Fruit fly (Drosophila melanogaster) whole organism, prepupa: ENCODE data around the gene CG14659.

ENCODE experiments used
- CG10631 ChIP-seq: fragments of 200-800 bp; sonication (Bioruptor generic); optimal IDR thresholded peaks from 2 replicates; lab custom pipeline; 2016; ENCODE audit warnings: missing biosample characterization, missing genetic modification characterization
- CG10669 ChIP-seq: fragments of 200-800 bp; sonication (Bioruptor generic); optimal IDR thresholded peaks from 3 replicates; lab custom pipeline; 2018; ENCODE audit warnings: missing biosample characterization, mild to moderate bottlenecking, missing genetic modification characterization, moderate library complexity
- CG11762 ChIP-seq: fragments of 200-800 bp; sonication (Bioruptor generic); optimal IDR thresholded peaks from 3 replicates; lab custom pipeline; 2016; ENCODE audit warnings: missing biosample characterization, missing genetic modification characterization; ENCODE audit not compliant: insufficient read depth
- CG11902 ChIP-seq: fragments of 200-800 bp; sonication (Bioruptor generic); optimal IDR thresholded peaks from 3 replicates; lab custom pipeline; 2016; ENCODE audit warnings: missing biosample characterization, missing genetic modification characterization
- CG15336 ChIP-seq: fragments of 200-800 bp; sonication (Bioruptor generic); IDR thresholded peaks from 2 replicates; pipeline ENCODE4 v1.3.6; 2022; ENCODE audit warnings: missing biosample characterization, missing genetic modification characterization
- CG1621 ChIP-seq: fragments of 200-800 bp; sonication (Bioruptor generic); optimal IDR thresholded peaks from 3 replicates; lab custom pipeline; 2018; ENCODE audit warnings: missing biosample characterization, mild to moderate bottlenecking, missing genetic modification characterization
- CG3032 ChIP-seq: fragments of 200-800 bp; optimal IDR thresholded peaks from 2 replicates; lab custom pipeline; 2019; ENCODE audit warnings: missing biosample characterization, mild to moderate bottlenecking, missing genetic modification characterization, moderate library complexity
- CG3919 ChIP-seq: fragments of 200-800 bp; sonication (Bioruptor generic); optimal IDR thresholded peaks from 3 replicates; lab custom pipeline; 2016; ENCODE audit warnings: missing biosample characterization, missing genetic modification characterization
- CG4318 ChIP-seq: fragments of 200-800 bp; sonication (Bioruptor generic); optimal IDR thresholded peaks from 3 replicates; lab custom pipeline; 2017; ENCODE audit warnings: missing biosample characterization, mild to moderate bottlenecking, missing genetic modification characterization
- CG6163 ChIP-seq: fragments of 200-800 bp; sonication (Bioruptor generic); IDR thresholded peaks from 3 replicates; pipeline ENCODE4 v1.3.6; 2022; ENCODE audit warnings: missing biosample characterization, missing genetic modification characterization
- CG6276 ChIP-seq: fragments of 200-800 bp; sonication (Bioruptor generic); optimal IDR thresholded peaks from 2 replicates; lab custom pipeline; 2017; ENCODE audit warnings: missing biosample characterization, mild to moderate bottlenecking, missing genetic modification characterization
- CG6792 ChIP-seq: fragments of 200-800 bp; sonication (Bioruptor generic); optimal IDR thresholded peaks from 3 replicates; lab custom pipeline; 2016; ENCODE audit warnings: missing biosample characterization, missing genetic modification characterization
- CG8119 ChIP-seq: fragments of 200-800 bp; sonication (Bioruptor generic); IDR thresholded peaks from 3 replicates; pipeline ENCODE4 v1.3.6; 2022; ENCODE audit warnings: missing biosample characterization, missing genetic modification characterization
- CG8319 ChIP-seq: fragments of 200-800 bp; sonication (Bioruptor generic); optimal IDR thresholded peaks from 3 replicates; lab custom pipeline; 2016; ENCODE audit warnings: missing biosample characterization, missing genetic modification characterization
- Eip75B ChIP-seq: fragments of 200-800 bp; sonication (Bioruptor generic); optimal IDR thresholded peaks from 3 replicates; lab custom pipeline; 2016; ENCODE audit warnings: missing biosample characterization, missing genetic modification characterization
- Eip78C ChIP-seq: fragments of 200-800 bp; sonication (Bioruptor generic); peaks from one replicate; lab custom pipeline; 2016; ENCODE audit warnings: missing biosample characterization, missing genetic modification characterization
- Eip93F ChIP-seq: fragments of 200-800 bp; sonication (Bioruptor generic); optimal IDR thresholded peaks from 2 replicates; lab custom pipeline; 2016; ENCODE audit warnings: missing biosample characterization, mild to moderate bottlenecking, missing genetic modification characterization
- Gug ChIP-seq: fragments of 200-800 bp; sonication (Bioruptor generic); IDR thresholded peaks from 2 replicates; pipeline ENCODE4 v1.3.6; 2022; ENCODE audit warnings: missing biosample characterization, missing genetic modification characterization
- Hr38 ChIP-seq: sonication (Bioruptor generic); optimal IDR thresholded peaks from 2 replicates; lab custom pipeline; 2016; ENCODE audit warnings: missing biosample characterization, missing genetic modification characterization
- Hr4 ChIP-seq: fragments of 200-800 bp; sonication (Bioruptor generic); optimal IDR thresholded peaks from 3 replicates; lab custom pipeline; 2016; ENCODE audit warnings: missing biosample characterization, missing genetic modification characterization
- Lpt ChIP-seq: fragments of 200-800 bp; sonication (Bioruptor generic); optimal IDR thresholded peaks from 3 replicates; lab custom pipeline; 2016; ENCODE audit warnings: missing biosample characterization, missing genetic modification characterization
- Smox ChIP-seq: fragments of 200-800 bp; sonication (Bioruptor generic); optimal IDR thresholded peaks from 3 replicates; lab custom pipeline; 2016; ENCODE audit warnings: missing biosample characterization, missing genetic modification characterization
- Sox102F ChIP-seq: fragments of 200-800 bp; sonication (Bioruptor generic); optimal IDR thresholded peaks from 2 replicates; lab custom pipeline; 2016; ENCODE audit warnings: missing biosample characterization, mild to moderate bottlenecking, missing genetic modification characterization
- Sox14 ChIP-seq: fragments of 200-800 bp; sonication (Bioruptor generic); optimal IDR thresholded peaks from 3 replicates; lab custom pipeline; 2016; ENCODE audit warnings: missing biosample characterization, missing genetic modification characterization
- Sox15 ChIP-seq: fragments of 200-800 bp; sonication (Bioruptor generic); optimal IDR thresholded peaks from 3 replicates; lab custom pipeline; 2016; ENCODE audit warnings: missing biosample characterization, missing genetic modification characterization
- acj6 ChIP-seq: fragments of 200-800 bp; sonication (Bioruptor generic); optimal IDR thresholded peaks from 3 replicates; lab custom pipeline; 2016; ENCODE audit warnings: missing biosample characterization, missing genetic modification characterization
- dac ChIP-seq: fragments of 200-800 bp; sonication (Bioruptor generic); optimal IDR thresholded peaks from 2 replicates; lab custom pipeline; 2017; ENCODE audit warnings: missing biosample characterization, mild to moderate bottlenecking, missing genetic modification characterization
- dsx ChIP-seq: fragments of 200-800 bp; optimal IDR thresholded peaks from 3 replicates; lab custom pipeline; 2019; ENCODE audit warnings: missing biosample characterization, mild to moderate bottlenecking, missing genetic modification characterization, moderate library complexity; ENCODE audit not compliant: poor library complexity, severe bottlenecking
- eg ChIP-seq: fragments of 200-800 bp; sonication (Bioruptor generic); IDR thresholded peaks from 3 replicates; pipeline ENCODE4 v1.3.6; 2022; ENCODE audit warnings: missing biosample characterization, missing genetic modification characterization
- fd85E ChIP-seq: fragments of 200-800 bp; sonication (Bioruptor generic); optimal IDR thresholded peaks from 3 replicates; lab custom pipeline; 2016; ENCODE audit warnings: missing biosample characterization, missing genetic modification characterization
- fkh ChIP-seq: fragments of 200-800 bp; sonication (Bioruptor generic); optimal IDR thresholded peaks from 3 replicates; lab custom pipeline; 2017; ENCODE audit warnings: missing biosample characterization, mild to moderate bottlenecking, missing genetic modification characterization, moderate library complexity
- lz ChIP-seq: fragments of 200-800 bp; sonication (Bioruptor generic); optimal IDR thresholded peaks from 3 replicates; lab custom pipeline; 2016; ENCODE audit warnings: missing biosample characterization, missing genetic modification characterization
- net ChIP-seq: fragments of 200-800 bp; sonication (Bioruptor generic); optimal IDR thresholded peaks from 3 replicates; lab custom pipeline; 2016; ENCODE audit warnings: missing biosample characterization, missing genetic modification characterization
- pdm3 ChIP-seq: fragments of 200-800 bp; sonication (Bioruptor generic); optimal IDR thresholded peaks from 3 replicates; lab custom pipeline; 2016; ENCODE audit warnings: missing biosample characterization, missing genetic modification characterization
- salr ChIP-seq, 2 experiments: fragments of 200-800 bp; sonication (Bioruptor generic); optimal IDR thresholded peaks; 3 replicates each; lab custom pipeline; 2016 to 2018; ENCODE audit warnings: missing biosample characterization in 2 of 2, missing genetic modification characterization in 2 of 2, mild to moderate bottlenecking in 1 of 2
- spab ChIP-seq: fragments of 200-800 bp; sonication (Bioruptor generic); optimal IDR thresholded peaks from 2 replicates; lab custom pipeline; 2017; ENCODE audit warnings: missing biosample characterization, mild to moderate bottlenecking, missing genetic modification characterization, missing genetic modification reagents
- ss ChIP-seq, 2 experiments: fragments of 200-800 bp; sonication (Bioruptor generic); optimal IDR thresholded peaks; 2 replicates in 1 of 2; 3 replicates in 1 of 2; lab custom pipeline; 2017 to 2018; ENCODE audit warnings: mild to moderate bottlenecking in 2 of 2, missing biosample characterization in 2 of 2, missing genetic modification characterization in 2 of 2, moderate library complexity in 1 of 2
- svp ChIP-seq: fragments of 200-800 bp; sonication (Bioruptor generic); peaks from one replicate; lab custom pipeline; 2016; ENCODE audit warnings: missing biosample characterization, missing genetic modification characterization
- vri ChIP-seq: fragments of 200-800 bp; sonication (Bioruptor generic); optimal IDR thresholded peaks from 3 replicates; lab custom pipeline; 2016; ENCODE audit warnings: missing biosample characterization, mild to moderate bottlenecking, missing genetic modification characterization

The CG14659 gene

DNA sequence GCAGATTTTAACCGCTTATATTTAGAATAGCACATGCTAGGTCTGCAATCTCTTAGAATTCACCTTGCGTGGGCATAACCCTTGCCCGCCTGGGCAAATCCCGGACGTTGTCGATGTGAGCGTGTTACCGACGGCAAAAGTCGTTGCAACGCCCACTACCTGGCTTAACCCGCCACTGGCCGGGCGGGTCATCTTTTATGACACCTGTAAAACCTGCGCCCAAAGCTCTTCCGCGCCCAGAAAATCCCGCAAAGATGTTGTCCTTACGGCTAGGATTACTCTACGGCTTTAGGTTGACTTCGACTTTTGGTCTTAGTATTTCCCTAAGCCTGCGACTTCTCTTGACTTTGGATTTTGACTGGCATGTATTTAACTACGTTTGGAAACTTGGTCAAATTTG is 23.1 kb upstream of the CG14659 start:
- no peak for TF ChIP-seq Sox15 (GFP tag; lab: Kevin White, UChicago)
- TF ChIP-seq Sox102F (GFP tag; lab: Kevin White, UChicago), result no peak
- TF ChIP-seq CG10631, result no peak
- TF ChIP-seq vri, result no peak
- TF ChIP-seq CG11902 (GFP tag; lab: Kevin White, UChicago), result no peak
- no peak for TF ChIP-seq Eip78C (GFP tag; lab: Kevin White, UChicago)
- no peak for TF ChIP-seq Sox14 (GFP tag; lab: Kevin White, UChicago)
- TF ChIP-seq Eip93F (GFP tag; lab: Kevin White, UChicago), result no peak
- no peak for TF ChIP-seq CG11762 (GFP tag; lab: Kevin White, UChicago)
- TF ChIP-seq fkh (GFP tag; lab: Kevin White, UChicago), result no peak
- TF ChIP-seq CG10669, result no peak
- TF ChIP-seq Gug (GFP tag; lab: Robert Waterston, UW), result no peak
- TF ChIP-seq Hr38 (GFP tag; lab: Kevin White, UChicago), result no peak
- TF ChIP-seq CG3032 (tag; lab: Kevin White, UChicago), result no peak
- no peak for TF ChIP-seq Lpt (GFP tag; lab: Kevin White, UChicago)
- no peak for TF ChIP-seq Eip75B (GFP tag; lab: Kevin White, UChicago)
- no peak for TF ChIP-seq dsx (GFP tag; lab: Kevin White, UChicago)
- TF ChIP-seq Hr4 (GFP tag; lab: Kevin White, UChicago), result no peak
- TF ChIP-seq eg (GFP tag; lab: Robert Waterston, UW), result no peak
- no peak for TF ChIP-seq CG6792

- TF ChIP-seq CG1621 (no peak), Eip75B (GFP tag; lab: Kevin White, UChicago) (no peak), CG15336 (GFP tag; lab: Robert Waterston, UW) (no peak), ss (GFP tag; optimal IDR thresholded peaks at IDR 0.05; lab: Kevin White, UChicago) (no peak), fkh (GFP tag; lab: Kevin White, UChicago) (no peak), CG10631 (no peak), CG3032 (tag; lab: Kevin White, UChicago) (no peak), Sox14 (GFP tag; lab: Kevin White, UChicago) (no peak), spab (GFP tag; lab: Kevin White, UChicago) (no peak), CG8319 (no peak)
Observed at dm6 chr3R:4853504-4853903, 22.4 kb upstream of the CG14659 start.

dm6 chr3R:4852373-4852860 is 21.3 kb upstream of the CG14659 start, which contains the start of gene opa:
opa (plus strand) TSS chr3R:4852813.
- TF ChIP-seq ss (GFP tag; optimal IDR thresholded peaks at IDR 0.05; lab: Kevin White, UChicago) (peak in 1 of 2 experiments; percentile 17), CG3919 (no peak), eg (GFP tag; lab: Robert Waterston, UW) (0 out of 3 replicates have a peak, but pooled peaks have one; percentile 18), CG4318 (GFP tag; lab: Kevin White, UChicago) (no peak), svp (peak; percentile 4), CG6163 (GFP tag; lab: Robert Waterston, UW) (peak; percentile 35; the same call in 1 of the 3 replicates)

DNA sequence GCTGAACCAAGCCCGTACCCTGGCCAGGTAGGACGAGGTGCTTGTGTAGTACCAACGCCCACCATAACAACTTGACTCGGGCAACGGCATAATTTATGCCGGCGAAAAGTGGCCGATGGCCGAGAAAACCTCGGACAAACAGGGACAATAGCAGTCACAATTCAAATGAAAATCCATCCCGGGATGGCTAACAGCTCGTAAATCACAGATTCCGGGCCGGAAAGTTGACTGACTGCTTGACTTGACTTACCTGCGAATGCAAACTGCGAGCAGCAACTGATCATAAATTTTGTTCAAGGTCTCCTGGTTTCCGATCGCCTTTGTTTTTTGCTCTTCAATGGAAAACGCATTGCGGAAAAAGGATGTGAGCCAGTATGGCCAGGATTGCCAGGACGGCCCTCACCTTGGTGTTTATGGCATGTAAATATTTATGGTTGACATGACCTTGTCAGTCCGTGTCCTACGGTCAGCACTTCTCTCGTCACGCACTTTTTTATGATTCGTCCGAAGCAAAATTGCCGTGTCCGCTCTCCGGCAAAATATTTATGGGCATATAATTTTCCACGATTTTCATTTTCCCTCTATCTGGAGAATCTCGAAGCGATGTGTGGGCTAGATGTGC is 18.0 kb upstream of the CG14659 start:
- TF ChIP-seq salr (GFP tag; optimal IDR thresholded peaks at IDR 0.05; lab: Kevin White, UChicago), result no peak

dm6 chr3R:4847388-4847787 is 16.3 kb upstream of the CG14659 start:
- TF ChIP-seq Eip78C (GFP tag; lab: Kevin White, UChicago), result no peak
- TF ChIP-seq CG6276, result no peak
- no peak for TF ChIP-seq CG8119 (GFP tag; lab: Robert Waterston, UW)
- no peak for TF ChIP-seq Smox (GFP tag; lab: Kevin White, UChicago)
- no peak for TF ChIP-seq dac (GFP tag; lab: Kevin White, UChicago)
- TF ChIP-seq spab (GFP tag; lab: Kevin White, UChicago), result no peak
- no peak for TF ChIP-seq CG3919
- TF ChIP-seq svp, result no peak
- TF ChIP-seq net, result no peak
- TF ChIP-seq CG8319, result no peak
- TF ChIP-seq acj6 (GFP tag; lab: Kevin White, UChicago), result no peak
- TF ChIP-seq pdm3 (GFP tag; lab: Kevin White, UChicago), result no peak
- TF ChIP-seq fd85E (GFP tag; lab: Kevin White, UChicago), result no peak
- no peak for TF ChIP-seq CG1621
- TF ChIP-seq CG10669, result no peak
- no peak for TF ChIP-seq Lpt (GFP tag; lab: Kevin White, UChicago)
- no peak for TF ChIP-seq lz (GFP tag; lab: Kevin White, UChicago)
